Worm (Caenorhabditis elegans): ENCODE results near the gene msrp-5.
"Not testable (repeated sequence)": the region's sequence is repeated elsewhere in the genome, so short reads cannot be mapped to it uniquely, and the experiment has no call there.

Gene msrp-5

DNA sequence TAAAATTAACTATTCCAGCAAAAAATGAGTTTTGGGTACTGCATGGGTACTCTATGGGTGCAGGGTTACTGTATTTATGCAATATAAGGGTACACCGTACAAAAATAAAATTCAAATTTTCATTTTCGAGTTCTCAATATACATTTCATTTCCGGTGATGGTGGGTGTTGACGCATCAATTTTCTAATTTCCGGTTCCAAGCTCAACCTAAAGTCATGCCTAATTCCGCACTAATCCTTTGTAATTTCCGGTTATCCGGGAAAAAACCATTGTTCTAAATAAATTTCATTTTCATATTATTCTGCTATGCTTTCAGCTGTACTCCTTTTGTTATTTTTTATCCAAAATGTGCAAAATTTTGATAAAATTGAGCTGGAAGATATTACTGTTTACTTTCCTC lies 42.6 kb downstream of the msrp-5 start, which contains the start of gene gcy-21:
Gene gcy-21, plus strand, starts transcription at position 301 of the 400 bp plus-strand sequence.
- TF ChIP-seq unc-62 (GFP tag; optimal IDR thresholded peaks at IDR 0.05) (no peak), aly-2 (tag; optimal IDR thresholded peaks at IDR 0.05) (no peak), hmg-11 (tag; optimal IDR thresholded peaks at IDR 0.05) (no peak)

- not testable (repeated sequence) for TF ChIP-seq nhr-43 (tag; optimal IDR thresholded peaks at IDR 0.05; ENCODE audit: poor library complexity, severe bottlenecking); nfya-1 (tag; optimal IDR thresholded peaks at IDR 0.05; ENCODE audit: insufficient read depth); nhr-77 (tag; optimal IDR thresholded peaks at IDR 0.05)
Measured at ce11 chrII:2665081-2665480, 48.3 kb downstream of the msrp-5 start, which contains the start of gene F22E5.2. F22E5.2 (plus strand) TSS chrII:2665381.

- no peak for TF ChIP-seq mdl-1 (tag; optimal IDR thresholded peaks at IDR 0.05)
- TF ChIP-seq nhr-76 (tag; optimal IDR thresholded peaks at IDR 0.05): no peak
- no peak for TF ChIP-seq lin-15B (tag; optimal IDR thresholded peaks at IDR 0.05)
- TF ChIP-seq ztf-4 (tag; optimal IDR thresholded peaks at IDR 0.05): no peak
- TF ChIP-seq hmg-11 (tag; optimal IDR thresholded peaks at IDR 0.05): no peak
- no peak for TF ChIP-seq nhr-28 (tag; optimal IDR thresholded peaks at IDR 0.05)
- TF ChIP-seq sea-2 (GFP tag; optimal IDR thresholded peaks at IDR 0.05): no peak
- no peak for TF ChIP-seq elt-1 (tag; optimal IDR thresholded peaks at IDR 0.05)
- TF ChIP-seq nhr-12 (tag; optimal IDR thresholded peaks at IDR 0.05): no peak
- no peak for TF ChIP-seq ceh-16 (tag; optimal IDR thresholded peaks at IDR 0.05)
- TF ChIP-seq egl-5 (tag; optimal IDR thresholded peaks at IDR 0.05): no peak
- no peak for TF ChIP-seq ztf-11 (tag; optimal IDR thresholded peaks at IDR 0.05)
- TF ChIP-seq ceh-28 (tag; optimal IDR thresholded peaks at IDR 0.05): no peak
- TF ChIP-seq ZK546.5 (tag; optimal IDR thresholded peaks at IDR 0.05): no peak
- no peak for TF ChIP-seq nhr-43 (tag; optimal IDR thresholded peaks at IDR 0.05; ENCODE audit: poor library complexity, severe bottlenecking)
- TF ChIP-seq ama-1 (optimal IDR thresholded peaks at IDR 0.05): no peak
- TF ChIP-seq aly-2 (tag; optimal IDR thresholded peaks at IDR 0.05): no peak
- TF ChIP-seq ceh-82 (tag; optimal IDR thresholded peaks at IDR 0.05): no peak
- no peak for TF ChIP-seq unc-62 (GFP tag; optimal IDR thresholded peaks at IDR 0.05)
- TF ChIP-seq lin-39 (tag; optimal IDR thresholded peaks at IDR 0.05): no peak
Measured at ce11 chrII:2665606-2666005, 48.9 kb downstream of the msrp-5 start, which contains the start of gene F22E5.22. F22E5.22 (plus strand) TSS chrII:2665906.
